Fruit fly (Drosophila melanogaster) whole organism: ENCODE data around the gene Obp99c.

Source experiments
- CG8478 ChIP-seq: fragments of >200 bp; optimal IDR thresholded peaks from 2 replicates; lab custom pipeline; 2018; ENCODE audit warnings: inconsistent platforms
- psq ChIP-seq: fragments of >200 bp; optimal IDR thresholded peaks from 2 replicates; lab custom pipeline; 2017

- TF ChIP-seq psq (lab: Kevin White, UChicago) (no peak), CG8478 (no peak)
These were observed 3.0 kb upstream of the Obp99c start, which contains the start of gene dmrt99B for dm6 chr3R:29692009-29692641.
